Fruit fly (Drosophila melanogaster): Measurements from ENCODE around the gene frc.

Gene frc

DNA sequence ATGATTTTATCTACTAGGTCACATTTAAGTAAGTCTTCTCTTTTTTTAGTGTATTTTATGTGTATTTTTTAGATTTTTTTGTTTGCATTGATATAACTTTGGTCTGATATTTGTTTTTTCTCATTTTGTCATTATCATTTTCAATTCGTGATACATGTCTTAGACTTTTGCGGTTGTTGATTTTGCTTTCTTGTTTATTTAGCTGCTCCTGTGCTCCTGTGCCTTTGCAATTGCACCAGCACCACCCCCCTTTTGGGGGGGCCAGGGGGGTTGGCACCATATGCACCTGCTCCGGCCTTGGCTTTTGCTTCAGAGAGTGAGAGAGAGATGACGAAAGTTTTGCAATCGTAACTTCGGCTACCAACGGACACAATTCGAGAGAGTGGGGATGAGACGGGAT is 32.1 kb downstream of the frc start:
- no peak for TF ChIP-seq CG4854 (GFP tag; optimal IDR thresholded peaks at IDR 0.05)
- TF ChIP-seq CG3838 (GFP tag; optimal IDR thresholded peaks at IDR 0.05) = no peak
- TF ChIP-seq CG4360 (GFP tag; IDR thresholded peaks at IDR 0.05) = no peak
- TF ChIP-seq CG12299 (tag; optimal IDR thresholded peaks at IDR 0.05) = no peak

DNA sequence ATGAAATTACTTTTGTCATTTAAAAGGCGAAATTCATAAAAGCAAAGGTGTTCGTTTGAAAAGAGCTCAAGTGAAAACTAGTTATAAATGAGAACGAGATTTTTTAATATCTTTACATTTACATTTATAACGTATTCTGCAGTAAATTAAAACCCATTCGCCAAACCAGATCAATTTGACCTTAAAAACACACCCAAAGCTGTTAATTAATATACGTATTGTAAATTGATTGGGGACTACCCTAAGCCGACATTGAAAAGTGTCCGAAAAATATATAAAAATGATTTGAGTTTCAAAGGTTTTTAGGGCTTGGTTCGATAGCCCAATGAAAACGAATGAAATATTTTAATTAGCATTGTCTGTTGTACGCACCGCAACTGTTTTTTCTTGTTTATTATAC is 34.0 kb downstream of the frc start:
- TF ChIP-seq Dref (GFP tag; IDR thresholded peaks at IDR 0.05) (no peak), CG3726 (GFP tag; IDR thresholded peaks at IDR 0.05) (no peak), toy (GFP tag; IDR thresholded peaks at IDR 0.05) (no peak), CG13775 (GFP tag; optimal IDR thresholded peaks at IDR 0.05) (no peak), Opbp (GFP tag; IDR thresholded peaks at IDR 0.05; ENCODE audit: partially characterized antibody) (no peak), CG8281 (tag; optimal IDR thresholded peaks at IDR 0.05) (no peak), CG6654 (GFP tag; optimal IDR thresholded peaks at IDR 0.05) (no peak), sd (tag; optimal IDR thresholded peaks at IDR 0.05) (peak; percentile 7), CG17328 (GFP tag; IDR thresholded peaks at IDR 0.05) (no peak), abd-A (tag; optimal IDR thresholded peaks at IDR 0.05) (peak; percentile 81), mld (GFP tag; IDR thresholded peaks at IDR 0.05; ENCODE audit: partially characterized antibody) (no peak)

DNA sequence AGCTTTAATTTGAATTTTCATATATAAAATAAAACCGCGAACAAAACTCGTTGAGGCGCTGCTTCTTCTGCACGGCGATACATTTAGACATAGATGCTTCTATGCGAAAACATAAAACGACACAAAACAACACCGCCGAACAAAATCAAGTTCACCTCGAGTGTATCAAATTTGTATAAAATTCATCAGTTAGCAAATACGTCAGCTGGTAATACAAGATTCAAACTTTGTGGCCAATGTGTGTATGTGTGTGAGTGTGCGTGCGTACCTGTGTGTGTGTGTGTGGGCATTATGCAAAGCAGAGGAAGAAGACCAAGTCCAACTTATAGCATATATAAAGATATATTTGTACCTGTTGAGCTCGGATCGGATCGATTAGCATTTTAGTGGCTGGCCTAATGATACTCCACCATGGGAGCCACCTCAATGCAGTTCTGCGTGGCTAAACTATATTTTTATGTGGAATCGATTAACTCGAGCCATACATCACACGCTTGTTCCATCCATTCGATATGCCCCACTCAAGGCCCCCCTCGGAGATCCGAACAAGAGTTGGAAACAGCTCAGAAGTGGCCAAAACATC is 38.5 kb downstream of the frc start:
- TF ChIP-seq Sin3A (optimal IDR thresholded peaks at IDR 0.05) = no peak
- TF ChIP-seq fd64A (GFP tag; optimal IDR thresholded peaks at IDR 0.05) = no peak
- TF ChIP-seq ash1 (GFP tag; optimal IDR thresholded peaks at IDR 0.05) = no peak
- no peak for TF ChIP-seq Hsf (GFP tag; optimal IDR thresholded peaks at IDR 0.05)
- no peak for TF ChIP-seq CG18764 (GFP tag; optimal IDR thresholded peaks at IDR 0.05)
- no peak for TF ChIP-seq dimm (GFP tag; IDR thresholded peaks at IDR 0.05)
- TF ChIP-seq lab (GFP tag; optimal IDR thresholded peaks at IDR 0.05) = no peak
- peak; percentile 58 for TF ChIP-seq CG13894 (tag; optimal IDR thresholded peaks at IDR 0.05)
- peak; percentile 79 for TF ChIP-seq abd-A (tag; optimal IDR thresholded peaks at IDR 0.05)
- no peak for TF ChIP-seq CG9797 (GFP tag; optimal IDR thresholded peaks at IDR 0.05)
- no peak for TF ChIP-seq Ets65A (GFP tag)
- no peak for TF ChIP-seq CG14014 (GFP tag; IDR thresholded peaks at IDR 0.05)
- TF ChIP-seq Blimp-1 (GFP tag; optimal IDR thresholded peaks at IDR 0.05) = no peak
- TF ChIP-seq CG15696 (tag; optimal IDR thresholded peaks at IDR 0.05) = no peak
- TF ChIP-seq Nf-YB (GFP tag; optimal IDR thresholded peaks at IDR 0.05) = no peak
- TF ChIP-seq CG3847 (GFP tag; IDR thresholded peaks at IDR 0.05) = no peak
- no peak for TF ChIP-seq gsb (GFP tag; IDR thresholded peaks at IDR 0.05)
- TF ChIP-seq btn (GFP tag; optimal IDR thresholded peaks at IDR 0.05) = no peak
- no peak for TF ChIP-seq Dad (GFP tag; optimal IDR thresholded peaks at IDR 0.05)
- no peak for TF ChIP-seq CG33213 (GFP tag; optimal IDR thresholded peaks at IDR 0.05)
- TF ChIP-seq CG10366 (GFP tag; IDR thresholded peaks at IDR 0.05) = no peak
- no peak for TF ChIP-seq Asciz (GFP tag; optimal IDR thresholded peaks at IDR 0.05)
- no peak for TF ChIP-seq Xrp1 (GFP tag; IDR thresholded peaks at IDR 0.05)
- peak; percentile 11; the same call in 1 of the 2 replicates for TF ChIP-seq vvl (GFP tag; IDR thresholded peaks at IDR 0.05)
- TF ChIP-seq Ets97D (GFP tag; optimal IDR thresholded peaks at IDR 0.05) = no peak
- peak; percentile 15 for TF ChIP-seq CG12769 (tag; optimal IDR thresholded peaks at IDR 0.05)
- no peak for TF ChIP-seq pnt (GFP tag; optimal IDR thresholded peaks at IDR 0.05)
- TF ChIP-seq Med (GFP tag) = no peak
- TF ChIP-seq croc (GFP tag; conservative IDR thresholded peaks at IDR 0.05) = no peak
- no peak for TF ChIP-seq CG8089 (GFP tag; optimal IDR thresholded peaks at IDR 0.05)
- TF ChIP-seq CG11247 (GFP tag; IDR thresholded peaks at IDR 0.05) = no peak
- TF ChIP-seq cg (GFP tag; optimal IDR thresholded peaks at IDR 0.05) = peak; percentile 49
- TF ChIP-seq sd (tag; optimal IDR thresholded peaks at IDR 0.05) = peak; percentile 42
- TF ChIP-seq sug (tag; optimal IDR thresholded peaks at IDR 0.05) = peak; percentile 14
- TF ChIP-seq chinmo (GFP tag; IDR thresholded peaks at IDR 0.05; ENCODE audit: partially characterized antibody) = peak; percentile 87; the same call in 3 of the 4 replicates
